Fruit fly (Drosophila melanogaster) whole organism: ENCODE measurements around the gene Polr2J.
A peak's percentile ranks its signal among the peaks of the same experiment; 100 is the strongest.

Experiments used
- CG8478 ChIP-seq: fragments of >200 bp; optimal IDR thresholded peaks from 2 replicates; lab custom pipeline; 2018; ENCODE audit warnings: inconsistent platforms
- Dll ChIP-seq: fragments of >200 bp; optimal IDR thresholded peaks from 2 replicates; lab custom pipeline; 2017
- EcR ChIP-seq, 2 experiments: fragments of >200 bp; optimal IDR thresholded peaks; 2 replicates each; lab custom pipeline; 2017; ENCODE audit warnings: missing biosample characterization in 2 of 2, missing genetic modification characterization in 2 of 2, missing genetic modification reagents in 2 of 2
- pan ChIP-seq: fragments of >200 bp; optimal IDR thresholded peaks from 2 replicates; lab custom pipeline; 2017
- psq ChIP-seq: fragments of >200 bp; optimal IDR thresholded peaks from 2 replicates; lab custom pipeline; 2017
- usp ChIP-seq: fragments of >200 bp; optimal IDR thresholded peaks from 2 replicates; lab custom pipeline; 2017; ENCODE audit warnings: missing biosample characterization, missing genetic modification characterization, mixed read lengths

- TF ChIP-seq CG8478 (lab: Kevin White, UChicago) (no peak), pan (lab: Kevin White, UChicago) (peak; percentile 67), Dll (lab: Kevin White, UChicago) (no peak), usp (GFP tag; lab: Kevin White, UChicago) (no peak), psq (no peak), EcR (GFP tag; optimal IDR thresholded peaks at IDR 0.05; lab: Kevin White, UChicago) (no peak)
These were observed 39.6 kb upstream of the Polr2J start, which contains the start of gene dl for dm6 chr2L:17449608-17450504.
